Fruit fly (Drosophila melanogaster) whole organism, larva: Measurements from ENCODE around the gene CG3339.

Source experiments
- noc ChIP-seq: fragments of 200-800 bp; sonication (Bioruptor generic); optimal IDR thresholded peaks from 3 replicates; lab custom pipeline; 2019; ENCODE audit warnings: missing biosample characterization, mild to moderate bottlenecking, missing genetic modification characterization, moderate library complexity

The CG3339 gene

DNA sequence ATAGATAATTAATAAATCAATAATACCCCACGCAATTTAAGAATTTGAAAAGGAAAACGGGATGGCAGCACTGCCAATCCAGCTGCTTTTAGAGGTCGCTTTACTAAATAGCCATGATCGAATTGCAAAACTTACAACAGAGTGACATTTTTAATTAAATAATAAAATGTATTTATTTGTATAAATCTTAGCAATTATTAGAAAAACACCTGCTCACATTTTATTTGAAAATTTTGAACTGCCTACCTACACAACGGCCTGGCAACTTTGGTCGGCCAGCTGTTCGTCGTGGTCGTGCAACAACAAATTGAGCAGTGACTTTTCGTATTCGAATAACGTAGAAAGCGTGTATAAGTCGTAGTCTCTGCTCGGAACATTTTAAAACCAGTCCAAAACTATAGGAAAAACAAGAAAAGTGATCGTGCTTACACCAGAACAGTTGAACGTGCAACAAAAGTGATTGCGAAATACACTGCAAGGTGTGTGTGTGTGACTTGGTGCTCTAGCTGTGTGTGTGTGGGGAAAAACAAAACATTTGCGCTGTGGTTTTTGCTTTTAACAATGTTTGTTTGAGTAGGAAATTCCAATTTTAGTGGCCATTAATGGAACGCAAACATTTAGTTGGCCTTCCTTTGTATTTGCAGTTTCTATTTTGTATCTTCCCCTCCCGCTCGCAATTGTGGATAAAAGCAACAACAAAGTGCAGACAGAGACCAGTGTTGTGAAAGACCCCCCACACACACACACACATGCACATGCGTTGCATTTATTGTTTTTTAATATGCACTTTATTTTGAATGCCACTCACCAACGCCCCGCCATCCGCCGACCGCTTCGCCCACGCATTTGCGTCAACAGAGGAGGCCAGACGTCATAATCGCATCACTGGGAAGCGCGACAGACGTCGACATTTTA is 47.3 kb downstream of the CG3339 start, which contains the start of gene CG5938:
Gene CG5938 (plus strand): TSS at position 262 of the 915 bp plus-strand sequence.
- peak; percentile 24 for TF ChIP-seq noc (tag; lab: Kevin White, UChicago)

DNA sequence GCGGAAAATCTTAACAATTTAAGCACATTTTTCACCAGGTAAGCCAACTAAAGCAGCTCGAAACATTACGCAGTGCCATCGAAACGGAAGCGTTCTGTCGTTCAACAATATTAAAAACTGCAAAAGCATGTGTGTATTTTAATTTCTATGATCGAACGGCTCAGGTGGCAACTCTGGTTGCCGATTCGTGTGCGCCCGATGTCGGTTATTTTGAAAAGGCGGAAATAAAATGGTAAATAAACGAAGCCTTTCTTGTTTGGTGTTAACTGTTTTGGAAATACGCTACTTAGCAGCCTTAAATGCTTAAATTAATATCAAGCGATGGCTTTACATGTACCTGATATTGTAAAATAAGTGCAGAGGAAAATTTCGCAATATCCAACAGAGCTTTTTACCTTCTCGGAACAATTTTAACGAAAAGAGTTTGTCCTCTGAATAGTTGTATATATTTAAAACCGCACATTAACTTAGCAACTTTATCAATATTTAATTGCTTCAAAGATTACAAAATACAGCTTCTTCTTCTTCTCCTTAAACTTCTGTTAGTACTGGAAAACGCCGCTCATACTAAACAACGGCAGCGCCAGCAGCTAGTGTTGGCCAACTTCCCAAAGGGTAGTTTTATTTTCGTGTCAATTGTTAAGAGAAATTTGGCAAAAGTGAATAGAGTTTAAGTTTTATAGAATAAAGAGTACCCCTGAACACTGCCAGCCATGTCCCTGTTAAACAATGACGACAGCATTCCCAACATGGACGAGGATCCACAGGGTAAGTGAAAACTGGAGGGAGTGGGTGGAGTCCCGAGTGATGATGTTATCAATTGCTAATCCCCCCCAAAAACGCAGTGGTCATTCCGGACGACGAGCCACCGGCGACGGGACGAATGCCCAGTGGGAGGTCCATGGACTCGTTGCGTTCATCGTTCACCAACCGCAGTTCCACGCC is 48.7 kb downstream of the CG3339 start, which contains the start of gene CG5934:
Gene CG5934 (plus strand): TSS at position 588 of the 945 bp plus-strand sequence.
- peak; percentile 14 for TF ChIP-seq noc (tag; lab: Kevin White, UChicago)

DNA sequence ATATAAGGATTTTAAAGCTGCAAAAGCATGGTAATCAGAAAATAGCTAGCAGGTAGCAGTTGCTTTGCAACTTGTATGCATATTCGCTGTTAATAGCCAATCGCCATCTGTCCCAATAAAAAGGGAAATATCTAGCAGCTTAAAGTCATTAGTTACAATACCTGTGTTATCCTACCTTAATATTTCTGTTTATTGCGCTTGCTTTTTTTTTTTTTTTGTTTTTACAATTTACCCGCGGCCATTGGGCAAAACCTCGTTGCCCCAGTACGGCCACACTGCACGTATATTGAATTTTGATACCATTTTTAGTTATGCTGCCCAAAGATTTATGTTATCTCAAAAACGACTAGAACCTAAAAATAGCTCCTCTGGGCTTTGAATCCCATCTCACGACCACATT is 49.9 kb downstream of the CG3339 start:
- TF ChIP-seq noc (tag; lab: Kevin White, UChicago): no peak

DNA sequence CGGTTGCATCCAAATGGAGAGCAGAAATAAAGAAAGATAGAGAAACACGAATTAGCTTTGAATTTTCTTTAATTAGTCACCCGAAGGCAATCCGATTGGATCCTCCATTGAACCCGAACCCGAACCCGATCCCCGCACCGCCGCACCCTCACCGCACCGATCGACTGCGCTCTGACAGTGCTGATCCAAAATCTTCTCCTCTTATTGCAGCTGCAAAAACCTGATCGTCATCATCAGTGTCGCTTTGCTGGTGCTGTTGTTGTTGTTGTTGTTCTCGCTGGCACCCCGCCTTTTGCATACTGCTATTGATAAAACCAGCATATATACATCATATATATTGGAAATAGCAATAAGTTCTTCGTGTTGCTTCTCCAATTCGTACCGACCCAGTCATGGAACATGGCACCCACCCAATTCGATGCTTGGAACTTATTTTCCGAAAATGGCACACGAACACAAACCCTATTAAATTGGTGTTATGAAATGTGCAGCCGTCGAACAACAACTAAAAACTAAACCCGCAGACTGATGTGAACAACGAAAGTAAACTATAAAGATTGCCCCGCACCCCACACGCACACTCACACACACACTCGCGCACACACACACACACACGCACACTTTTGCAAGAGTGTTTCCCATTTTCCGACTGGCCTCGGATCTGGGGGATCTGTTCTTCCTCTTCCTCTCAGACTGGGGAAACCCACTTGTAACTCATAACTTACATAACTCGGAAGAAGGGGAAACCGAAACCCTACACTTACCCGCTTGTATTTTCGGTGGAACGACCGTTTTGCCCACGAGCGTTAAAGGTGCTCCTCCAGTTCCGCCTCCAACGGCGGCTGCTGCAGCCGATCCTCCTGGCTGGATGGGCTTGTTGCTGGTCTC is 51.5 kb downstream of the CG3339 start:
- no peak for TF ChIP-seq noc (tag; lab: Kevin White, UChicago)

DNA sequence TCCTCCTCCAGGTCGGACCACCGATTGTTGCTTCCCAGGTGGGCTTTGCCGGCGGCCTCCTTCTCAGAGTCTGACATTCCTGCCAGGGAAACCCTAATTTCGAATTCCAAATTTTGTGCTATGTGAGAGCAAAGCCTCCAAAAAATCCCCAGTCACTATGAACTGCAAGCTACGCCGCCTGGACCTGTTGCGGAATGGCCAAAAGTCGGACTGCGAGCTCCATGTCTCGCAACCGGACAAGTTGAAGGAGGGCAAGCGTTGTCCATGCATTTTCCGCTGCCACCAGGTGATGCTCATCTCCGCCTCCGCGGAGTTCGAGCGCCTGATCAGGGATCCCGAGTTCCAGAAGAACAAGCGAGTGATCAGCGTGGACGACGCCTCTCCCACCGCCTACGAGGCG is 56.8 kb downstream of the CG3339 start, which contains the start of the genes CG14262 and CG14260:
Gene CG14262 (minus strand): TSS at position 101 of the 400 bp plus-strand sequence.
Gene CG14260 (plus strand): TSS at position 128 of the 400 bp plus-strand sequence.
- TF ChIP-seq noc (tag; lab: Kevin White, UChicago): no peak

DNA sequence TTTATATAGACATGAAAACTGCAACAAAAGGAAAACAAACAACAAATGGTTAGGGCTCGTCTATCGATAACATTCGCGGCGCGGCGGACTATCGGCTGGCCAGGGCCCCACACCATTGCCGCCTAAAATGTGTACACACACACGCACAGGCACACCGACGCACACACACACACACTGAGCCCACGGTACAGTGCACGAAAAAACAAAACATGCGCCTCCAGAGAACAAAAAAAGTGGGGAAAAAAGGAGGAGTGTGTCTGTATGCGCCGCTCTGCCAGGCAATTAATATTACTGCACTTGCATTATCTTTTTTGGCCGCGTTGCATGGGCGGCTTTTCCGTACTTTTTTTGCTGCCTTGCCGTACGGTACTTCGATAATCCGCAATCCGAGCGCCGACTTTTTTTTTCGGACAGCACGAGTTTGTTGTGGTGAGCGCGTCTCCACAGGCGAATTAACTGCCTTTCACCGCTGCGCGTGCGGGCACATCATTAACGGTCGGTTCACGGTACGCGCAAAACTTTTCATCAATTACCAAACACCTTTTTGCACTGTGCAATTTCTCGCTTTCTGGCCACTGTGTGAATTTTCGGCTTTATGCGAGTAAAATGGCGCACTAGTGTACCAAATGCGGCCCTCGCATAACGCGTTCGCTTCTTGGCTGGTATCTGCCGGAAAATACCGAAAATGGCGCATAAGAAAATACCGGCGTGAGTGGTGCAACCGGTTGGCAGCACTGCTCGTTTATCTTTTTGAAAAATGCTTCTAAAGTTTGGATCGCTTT is 58.5 kb downstream of the CG3339 start, which contains the start of gene woc:
Gene woc (minus strand): TSS at position 622 of the 782 bp plus-strand sequence.
- TF ChIP-seq noc (tag; lab: Kevin White, UChicago): peak; percentile 33

DNA sequence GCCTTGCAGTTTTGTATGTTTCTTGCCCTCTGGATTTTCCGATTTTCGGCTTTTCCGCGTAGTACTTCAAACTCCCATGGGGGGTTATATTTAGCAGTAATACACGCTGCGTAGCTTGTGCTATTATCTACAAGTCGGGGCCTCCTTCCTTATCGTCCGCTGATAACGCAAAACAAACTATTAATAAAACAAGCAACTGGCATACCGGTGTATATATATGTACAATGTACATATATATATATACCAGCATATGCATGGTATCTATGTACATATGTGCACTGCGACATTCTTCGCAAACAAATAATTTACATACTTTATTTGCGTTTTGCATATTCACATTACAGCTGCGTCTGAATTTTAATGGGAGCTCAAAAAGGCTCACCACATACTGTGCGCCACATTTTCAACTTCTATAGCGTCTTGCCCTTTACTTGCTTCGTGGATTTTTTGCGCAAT is 68.2 kb downstream of the CG3339 start:
- no peak for TF ChIP-seq noc (tag; lab: Kevin White, UChicago)

DNA sequence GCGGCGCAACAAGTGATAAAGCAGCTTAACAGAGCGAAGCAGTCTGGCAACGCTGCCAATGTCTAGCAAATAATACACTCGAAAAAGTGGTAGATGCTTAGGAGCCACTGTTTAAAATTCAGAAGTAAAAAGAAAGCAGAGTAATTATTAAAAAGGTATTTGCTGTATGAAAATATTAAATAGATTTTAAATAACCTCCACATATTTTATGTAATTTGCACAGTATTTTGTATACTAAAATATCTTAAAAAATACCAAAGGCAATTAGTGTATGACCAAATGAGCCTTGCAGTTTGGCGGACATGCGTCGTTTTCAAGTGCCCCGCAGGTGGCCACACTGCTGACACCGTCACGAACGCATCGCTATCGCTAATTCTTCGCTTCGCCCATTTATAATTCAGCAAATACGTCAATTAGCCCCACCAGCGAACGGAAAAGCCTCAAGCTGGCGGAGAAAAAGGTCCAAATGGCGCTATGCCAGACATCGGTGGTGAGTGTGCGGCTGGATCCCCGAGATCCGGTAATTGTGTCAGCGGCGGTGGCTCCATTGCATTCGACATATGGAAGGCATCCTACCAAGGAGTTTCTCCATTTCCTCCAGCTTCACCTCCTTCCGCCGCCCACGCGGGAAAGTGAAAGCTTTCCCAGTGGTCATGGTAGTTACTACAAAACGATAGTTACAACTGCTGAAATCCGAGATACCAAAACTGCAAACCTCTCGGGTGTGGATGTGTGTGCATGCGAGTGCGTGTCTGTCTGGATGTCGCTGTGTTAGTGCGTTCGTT is 68.8 kb downstream of the CG3339 start, which contains the start of gene pll:
Gene pll (minus strand): TSS at position 47 of the 785 bp plus-strand sequence.
- TF ChIP-seq noc (tag; lab: Kevin White, UChicago): peak; percentile 54

DNA sequence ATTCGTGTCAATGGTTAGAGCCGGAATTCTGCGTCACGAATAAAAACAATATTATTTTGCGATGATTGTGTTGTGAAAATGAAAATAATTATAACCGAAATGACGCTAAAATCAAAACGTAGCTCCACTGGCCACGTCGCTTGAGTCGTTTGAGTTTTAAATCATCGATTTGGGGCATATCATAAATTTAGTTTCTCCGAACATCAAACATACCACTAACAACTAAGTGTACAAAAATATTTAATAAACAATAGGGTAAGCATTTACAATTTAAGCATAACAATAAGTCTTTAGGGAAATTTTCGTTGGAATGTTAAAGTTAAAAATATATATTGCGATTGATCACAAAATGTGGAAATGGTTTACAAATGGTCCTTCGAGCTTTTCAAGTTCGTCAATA is 71.2 kb downstream of the CG3339 start, which contains the start of the genes TTLL6B and TfIIA-L:
Gene TTLL6B (minus strand): TSS at position 101 of the 400 bp plus-strand sequence.
Gene TfIIA-L (plus strand): TSS at position 206 of the 400 bp plus-strand sequence.
- TF ChIP-seq noc (tag; lab: Kevin White, UChicago): no peak

DNA sequence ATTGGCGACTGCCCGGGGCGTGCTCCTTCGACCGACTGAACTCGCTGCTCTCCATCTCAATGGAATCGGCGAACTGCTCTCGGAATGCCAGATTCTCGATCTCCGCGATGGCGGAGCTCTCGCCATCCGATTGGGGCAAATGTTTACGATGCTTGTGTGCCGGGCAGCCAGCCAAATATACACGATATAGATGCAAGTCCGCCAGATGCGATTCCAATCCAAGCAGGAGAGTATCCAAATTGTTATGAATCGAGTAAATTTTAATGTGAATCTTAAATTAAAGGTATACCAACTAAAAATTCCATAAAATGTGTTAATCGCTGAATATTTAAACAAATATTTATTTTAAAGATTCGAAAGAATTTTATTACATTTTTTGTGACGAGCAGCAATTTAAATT is 74.2 kb downstream of the CG3339 start, which contains the start of gene CG5984:
Gene CG5984 (minus strand): TSS at position 101 of the 400 bp plus-strand sequence.
- no peak for TF ChIP-seq noc (tag; lab: Kevin White, UChicago)

DNA sequence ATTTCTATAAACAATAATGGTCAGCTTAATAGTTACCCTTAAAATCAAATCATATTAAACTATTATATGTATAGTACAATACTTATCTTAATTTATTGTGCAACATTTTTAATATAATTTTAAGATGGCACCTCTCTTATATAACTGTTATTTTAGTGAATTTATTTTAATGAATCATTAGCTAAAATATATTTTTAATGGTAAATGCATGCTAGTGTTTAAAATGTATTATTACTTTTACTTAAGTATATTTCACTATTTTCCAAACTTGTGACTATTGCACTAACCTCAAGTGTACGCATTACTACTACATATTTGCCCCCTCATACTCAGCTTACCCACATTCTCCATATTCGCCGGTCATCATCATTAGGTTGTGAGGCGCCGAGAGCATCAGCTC is 75.9 kb downstream of the CG3339 start:
- peak; percentile 90 for TF ChIP-seq noc (tag; lab: Kevin White, UChicago)

DNA sequence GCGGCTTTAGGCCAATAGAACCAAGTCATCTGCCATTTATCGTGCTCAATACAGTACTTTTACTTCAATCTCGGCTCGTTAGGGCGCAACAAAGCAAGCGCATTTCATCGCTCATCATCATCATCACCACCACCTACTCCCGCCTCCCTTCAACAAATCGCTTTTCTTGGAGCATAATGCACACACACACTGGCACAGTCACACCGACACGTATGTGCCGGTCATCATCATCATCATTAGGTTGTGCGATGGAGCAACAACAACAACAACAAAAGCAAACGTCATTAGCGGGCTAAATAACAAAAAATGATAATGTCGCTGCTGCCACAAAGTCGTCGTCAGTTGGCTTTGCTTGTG is 76.7 kb downstream of the CG3339 start:
- TF ChIP-seq noc (tag; lab: Kevin White, UChicago): no peak
